Worm (Caenorhabditis elegans): ENCODE data around the gene M01F1.9.

Gene M01F1.9

ce11 chrIII:3539499-3539898, 40.6 kb upstream of the M01F1.9 start:
- TF ChIP-seq skn-1 (tag; optimal IDR thresholded peaks at IDR 0.05) (no peak), aha-1 (tag) (peak; percentile 91)

DNA sequence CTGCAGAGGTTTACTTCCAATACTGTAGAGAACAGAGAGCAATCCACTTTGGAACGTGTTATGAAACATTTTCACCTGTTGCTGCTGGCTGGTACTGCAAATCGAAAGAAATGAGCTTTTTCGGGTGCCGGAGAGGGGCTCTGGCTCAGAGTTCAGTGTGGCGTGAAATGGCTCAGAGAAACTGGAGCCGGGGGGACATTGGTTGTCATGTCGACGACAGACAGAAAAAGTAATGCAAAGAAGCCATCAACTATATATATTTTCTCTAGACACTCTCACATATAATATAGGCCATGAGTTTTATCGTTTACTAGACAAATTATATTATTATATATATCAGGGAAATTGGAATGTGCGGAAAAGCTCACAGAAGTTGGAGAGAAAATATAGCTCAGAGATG, 38.5 kb upstream of the M01F1.9 start, which contains the start of gene cfap-20:
Gene cfap-20 (minus strand): TSS at position 101 of the 400 bp plus-strand sequence.
- peak; percentile 25; the same call in 1 of the 2 replicates for TF ChIP-seq lin-38 (GFP tag; IDR thresholded peaks at IDR 0.05)
- 0 out of 2 replicates have a peak, but pooled peaks have one; percentile 9 for TF ChIP-seq egl-43 (GFP tag; IDR thresholded peaks at IDR 0.05)
- TF ChIP-seq nhr-48 (tag; optimal IDR thresholded peaks at IDR 0.05), result no peak
- TF ChIP-seq mxl-2 (GFP tag; conservative IDR thresholded peaks at IDR 0.05), result no peak
- TF ChIP-seq tra-1 (GFP tag; IDR thresholded peaks at IDR 0.05), result 0 out of 2 replicates have a peak, but pooled peaks have one; percentile 18
- no peak for TF ChIP-seq F49E8.2 (tag; optimal IDR thresholded peaks at IDR 0.05; ENCODE audit: borderline replicate concordance)

- TF ChIP-seq lin-38 (GFP tag; IDR thresholded peaks at IDR 0.05) (peak; percentile 23; the same call in 1 of the 2 replicates), dmd-8 (GFP tag; IDR thresholded peaks at IDR 0.05) (no peak)
Measured at ce11 chrIII:3534185-3534584, 35.3 kb upstream of the M01F1.9 start.

DNA sequence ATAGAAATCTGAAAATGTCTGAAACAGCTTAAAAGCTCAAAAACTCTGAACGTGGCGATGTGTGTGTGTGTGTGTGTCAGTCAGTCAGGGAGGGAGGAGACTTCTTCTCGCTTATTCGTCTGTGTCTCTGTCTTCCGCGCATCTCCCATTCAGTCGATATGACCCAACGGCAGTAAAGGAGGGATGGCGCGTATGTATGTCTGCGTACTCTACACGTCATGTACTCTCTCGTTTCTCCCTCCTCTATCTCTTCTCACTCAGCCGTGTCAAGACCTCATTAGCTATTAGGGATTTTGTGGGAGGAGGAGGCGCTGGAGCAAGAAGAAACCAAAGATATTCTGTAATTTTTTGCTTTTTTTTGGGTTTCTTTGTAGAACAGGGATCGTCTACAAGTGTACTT, 33.2 kb upstream of the M01F1.9 start:
- TF ChIP-seq hlh-11 (tag; optimal IDR thresholded peaks at IDR 0.05), result peak; percentile 51
- TF ChIP-seq lin-15B (tag; optimal IDR thresholded peaks at IDR 0.05), result no peak
- TF ChIP-seq set-16 (GFP tag; IDR thresholded peaks at IDR 0.05), result no peak
- peak; percentile 31 for TF ChIP-seq dpl-1 (GFP tag; optimal IDR thresholded peaks at IDR 0.05)
- TF ChIP-seq unc-62 (GFP tag; optimal IDR thresholded peaks at IDR 0.05 in 1 of 2), result peak in 1 of 2 experiments; percentile 63
- no peak for TF ChIP-seq unc-62 (tag; optimal IDR thresholded peaks at IDR 0.05)
- 0 out of 2 replicates have a peak, but pooled peaks have one; percentile 12 for TF ChIP-seq madf-9 (GFP tag; conservative IDR thresholded peaks at IDR 0.05)
- peak; percentile 38; the same call in 1 of the 2 replicates for TF ChIP-seq dmd-6 (GFP tag; IDR thresholded peaks at IDR 0.05)
- TF ChIP-seq mes-2 (tag; optimal IDR thresholded peaks at IDR 0.05; ENCODE audit: poor library complexity, severe bottlenecking), result peak; percentile 53
- peak; percentile 77 for TF ChIP-seq hlh-30 (tag; optimal IDR thresholded peaks at IDR 0.05; ENCODE audit: insufficient read depth)
- peak; percentile 15 for TF ChIP-seq F37D6.2 (tag; optimal IDR thresholded peaks at IDR 0.05)
- no peak for TF ChIP-seq ZK337.2 (GFP tag; IDR thresholded peaks at IDR 0.05)
- TF ChIP-seq hmg-1.1 (GFP tag; IDR thresholded peaks at IDR 0.05), result peak; percentile 75
- TF ChIP-seq daf-16 (GFP tag; optimal IDR thresholded peaks at IDR 0.05), result no peak
- peak; percentile 17 for TF ChIP-seq daf-16 (tag; optimal IDR thresholded peaks at IDR 0.05)
- TF ChIP-seq ceh-28 (tag; optimal IDR thresholded peaks at IDR 0.05), result peak; percentile 36
- TF ChIP-seq rbr-2 (tag; optimal IDR thresholded peaks at IDR 0.05), result peak; percentile 71
- TF ChIP-seq ctbp-1 (GFP tag; IDR thresholded peaks at IDR 0.05), result 0 out of 2 replicates have a peak, but pooled peaks have one; percentile 44
- TF ChIP-seq nhr-28 (tag; optimal IDR thresholded peaks at IDR 0.05), result peak; percentile 53
- no peak for TF ChIP-seq fkh-10 (GFP tag; optimal IDR thresholded peaks at IDR 0.05)
- TF ChIP-seq aha-1 (tag), result peak; percentile 65
- TF ChIP-seq lsy-2 (tag; optimal IDR thresholded peaks at IDR 0.05), result peak; percentile 57 to 62
- no peak for TF ChIP-seq tra-1 (GFP tag; IDR thresholded peaks at IDR 0.05)
- peak; percentile 32 for TF ChIP-seq lin-38 (GFP tag; IDR thresholded peaks at IDR 0.05)
- TF ChIP-seq dve-1 (tag; optimal IDR thresholded peaks at IDR 0.05; ENCODE audit: insufficient read depth), result peak; percentile 25
- peak; percentile 71 for TF ChIP-seq mep-1 (tag; optimal IDR thresholded peaks at IDR 0.05)
- peak; percentile 18 for TF ChIP-seq lin-13 (GFP tag; optimal IDR thresholded peaks at IDR 0.05)
- no peak for TF ChIP-seq zfp-3 (GFP tag; conservative IDR thresholded peaks at IDR 0.05)

DNA sequence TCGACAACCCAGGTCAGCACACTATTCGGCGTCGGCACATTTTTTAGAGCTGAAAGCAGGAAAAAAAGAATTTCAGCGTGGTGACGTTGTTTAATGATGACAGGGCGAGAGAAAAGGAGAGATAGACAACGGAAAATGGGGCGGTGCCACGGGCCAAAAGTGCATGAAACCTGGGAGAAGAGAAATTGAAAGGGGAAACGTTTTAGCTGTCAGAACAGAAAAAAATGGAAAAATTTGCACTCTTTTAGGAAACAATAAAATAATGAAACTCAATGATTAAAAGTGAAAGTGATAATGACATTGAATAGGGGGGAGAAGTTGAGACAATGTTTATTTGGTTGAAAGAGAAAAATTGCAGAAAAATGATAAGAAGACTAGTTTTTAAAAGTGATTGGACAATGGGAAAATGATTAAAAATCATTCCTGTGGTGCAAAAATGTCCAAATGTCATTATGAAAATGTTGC, 30.9 kb upstream of the M01F1.9 start, which contains the start of gene pitp-1:
Gene pitp-1 (minus strand): TSS at position 51 of the 465 bp plus-strand sequence.
- TF ChIP-seq daf-16 (GFP tag; optimal IDR thresholded peaks at IDR 0.05) (no peak), daf-16 (tag; optimal IDR thresholded peaks at IDR 0.05) (peak; percentile 43), nhr-77 (tag; optimal IDR thresholded peaks at IDR 0.05) (peak; percentile 10), dve-1 (tag; optimal IDR thresholded peaks at IDR 0.05; ENCODE audit: insufficient read depth) (peak; percentile 57), daf-19 (GFP tag; conservative IDR thresholded peaks at IDR 0.05) (no peak), ceh-20 (GFP tag; IDR thresholded peaks at IDR 0.05) (no peak), madf-5 (GFP tag; IDR thresholded peaks at IDR 0.05) (no peak), ceh-82 (tag; optimal IDR thresholded peaks at IDR 0.05) (no peak), pqm-1 (tag; optimal IDR thresholded peaks at IDR 0.05) (peak; percentile 41), saeg-2 (GFP tag; IDR thresholded peaks at IDR 0.05) (no peak), mdl-1 (tag; optimal IDR thresholded peaks at IDR 0.05) (no peak), Y75B8A.6 (GFP tag; IDR thresholded peaks at IDR 0.05) (no peak), aha-1 (tag) (peak; percentile 3), skn-1 (tag; optimal IDR thresholded peaks at IDR 0.05) (no peak), hlh-11 (tag; optimal IDR thresholded peaks at IDR 0.05) (peak; percentile 44), zfp-3 (GFP tag; conservative IDR thresholded peaks at IDR 0.05) (no peak), nhr-28 (tag; optimal IDR thresholded peaks at IDR 0.05) (peak; percentile 49)

All from whole organism, L4 larva.